Worm (Caenorhabditis elegans): ENCODE measurements around the gene ZK218.11.

DNA sequence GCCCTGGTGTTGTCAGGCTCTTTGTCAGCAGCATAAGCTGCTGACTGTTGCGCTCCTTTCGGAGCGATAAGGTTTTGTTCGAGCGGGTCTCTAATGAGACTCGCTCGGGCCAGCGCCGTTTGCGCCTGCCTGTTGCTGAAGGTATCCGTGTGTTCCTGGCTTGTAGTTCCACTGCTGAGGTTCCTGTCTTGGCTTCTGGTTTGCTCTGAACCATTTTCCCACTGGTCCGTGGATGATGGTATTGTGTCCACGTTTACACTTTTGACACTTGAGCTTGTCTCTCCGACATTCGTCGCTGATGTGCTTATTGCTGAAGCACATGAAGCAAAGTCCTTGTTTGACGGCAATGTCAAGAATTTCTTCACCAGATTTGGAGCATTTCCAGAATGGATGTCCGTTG is 43.1 kb upstream of the ZK218.11 start:
- TF ChIP-seq him-1 (tag; optimal IDR thresholded peaks at IDR 0.05) (no peak), W03F9.2 (tag; optimal IDR thresholded peaks at IDR 0.05) (no peak)

Measured in whole organism, L4/young adult.